Fruit fly (Drosophila melanogaster) whole organism, embryonic: Measurements from ENCODE around the gene CG11597.

Source experiments
- Asciz ChIP-seq: fragments of 200-800 bp; sonication (Bioruptor generic); optimal IDR thresholded peaks from 2 replicates; lab custom pipeline; 2017; ENCODE audit warnings: missing biosample characterization, mild to moderate bottlenecking, missing genetic modification characterization, missing genetic modification reagents
- CG10274 ChIP-seq: fragments of 200-800 bp; sonication (Bioruptor generic); optimal IDR thresholded peaks from 3 replicates; lab custom pipeline; 2017; ENCODE audit warnings: missing biosample characterization, mild to moderate bottlenecking, missing genetic modification characterization
- CG10462 ChIP-seq: fragments of 200-800 bp; sonication (Bioruptor generic); optimal IDR thresholded peaks from 2 replicates; lab custom pipeline; 2016; ENCODE audit warnings: missing biosample characterization, missing genetic modification characterization
- CG12744 ChIP-seq: fragments of 200-800 bp; sonication (Bioruptor generic); optimal IDR thresholded peaks from 2 replicates; lab custom pipeline; 2016; ENCODE audit warnings: missing biosample characterization, missing genetic modification characterization
- CG12769 ChIP-seq: fragments of 200-800 bp; sonication (Bioruptor generic); optimal IDR thresholded peaks from 2 replicates; lab custom pipeline; 2019; ENCODE audit warnings: missing biosample characterization, mild to moderate bottlenecking, missing genetic modification characterization, moderate library complexity
- CG13624 ChIP-seq: fragments of 200-800 bp; sonication (Bioruptor generic); optimal IDR thresholded peaks from 2 replicates; lab custom pipeline; 2016; ENCODE audit warnings: missing biosample characterization, missing genetic modification characterization
- CG14441 ChIP-seq: fragments of 200-800 bp; sonication (Bioruptor generic); IDR thresholded peaks from 2 replicates; pipeline ENCODE4 v1.3.6; 2022; ENCODE audit warnings: missing biosample characterization, missing genetic modification characterization
- CG14667 ChIP-seq: fragments of 200-800 bp; sonication (Bioruptor generic); IDR thresholded peaks from 2 replicates; pipeline ENCODE4 v1.3.6; 2022; ENCODE audit warnings: missing biosample characterization, missing genetic modification characterization
- CG2116 ChIP-seq: fragments of 200-800 bp; sonication (Bioruptor generic); optimal IDR thresholded peaks from 3 replicates; lab custom pipeline; 2018; ENCODE audit warnings: missing biosample characterization, mild to moderate bottlenecking, missing genetic modification characterization
- CG2120 ChIP-seq: fragments of 200-800 bp; sonication (Bioruptor generic); optimal IDR thresholded peaks from 3 replicates; lab custom pipeline; 2016; ENCODE audit warnings: missing biosample characterization, missing genetic modification characterization
- CG2875 ChIP-seq: fragments of 200-800 bp; sonication (Bioruptor generic); optimal IDR thresholded peaks from 2 replicates; lab custom pipeline; 2017; ENCODE audit warnings: missing biosample characterization, mild to moderate bottlenecking, missing genetic modification characterization, missing genetic modification reagents
- CG3163 ChIP-seq: fragments of 200-800 bp; sonication (Bioruptor generic); optimal IDR thresholded peaks from 3 replicates; lab custom pipeline; 2016; ENCODE audit warnings: missing biosample characterization, missing genetic modification characterization
- CG32532 ChIP-seq: fragments of 200-800 bp; sonication (Bioruptor generic); IDR thresholded peaks from 2 replicates; pipeline ENCODE4 v1.3.6; 2022; ENCODE audit warnings: missing biosample characterization, missing genetic modification characterization
- CG3281 ChIP-seq: fragments of 200-800 bp; sonication (Bioruptor generic); optimal IDR thresholded peaks from 3 replicates; lab custom pipeline; 2017; ENCODE audit warnings: missing biosample characterization, mild to moderate bottlenecking, missing genetic modification characterization
- CG6854 ChIP-seq: fragments of 200-800 bp; sonication (Bioruptor generic); optimal IDR thresholded peaks from 3 replicates; lab custom pipeline; 2017; ENCODE audit warnings: missing biosample characterization, mild to moderate bottlenecking, missing genetic modification characterization
- CG7271 ChIP-seq: fragments of 200-800 bp; sonication (Bioruptor generic); optimal IDR thresholded peaks from 2 replicates; lab custom pipeline; 2018; ENCODE audit warnings: missing biosample characterization, mild to moderate bottlenecking, missing genetic modification characterization, moderate library complexity
- CG7839 ChIP-seq: fragments of 200-800 bp; sonication (Bioruptor generic); optimal IDR thresholded peaks from 3 replicates; lab custom pipeline; 2018; ENCODE audit warnings: missing biosample characterization, mild to moderate bottlenecking, missing genetic modification characterization, moderate library complexity
- CG7963 ChIP-seq: fragments of 200-800 bp; sonication (Bioruptor generic); IDR thresholded peaks from 3 replicates; pipeline ENCODE4 v1.3.6; 2022; ENCODE audit warnings: missing biosample characterization, missing genetic modification characterization; ENCODE audit not compliant: partially characterized antibody
- CG9932 ChIP-seq: fragments of 200-800 bp; sonication (Bioruptor generic); IDR thresholded peaks from 2 replicates; pipeline ENCODE4 v1.3.6; 2022; ENCODE audit warnings: missing biosample characterization, missing genetic modification characterization
- CoRest ChIP-seq: fragments of 200-800 bp; sonication (Bioruptor generic); optimal IDR thresholded peaks from 3 replicates; lab custom pipeline; 2018; ENCODE audit warnings: missing biosample characterization, mild to moderate bottlenecking, missing genetic modification characterization, moderate library complexity
- Dref ChIP-seq: fragments of 200-800 bp; sonication (Bioruptor generic); IDR thresholded peaks from 2 replicates; pipeline ENCODE4 v1.3.6; 2022; ENCODE audit warnings: missing biosample characterization, missing genetic modification characterization
- Fer1 ChIP-seq: fragments of 200-800 bp; sonication (Bioruptor generic); optimal IDR thresholded peaks from 2 replicates; lab custom pipeline; 2017; ENCODE audit warnings: missing biosample characterization, mild to moderate bottlenecking, missing genetic modification characterization
- HmgD ChIP-seq: fragments of 200-800 bp; sonication (Bioruptor generic); optimal IDR thresholded peaks from 3 replicates; lab custom pipeline; 2016; ENCODE audit warnings: missing biosample characterization, missing genetic modification characterization
- Hmr ChIP-seq: fragments of 200-800 bp; sonication (Bioruptor generic); optimal IDR thresholded peaks from 3 replicates; lab custom pipeline; 2017; ENCODE audit warnings: mild to moderate bottlenecking, missing biosample characterization, missing genetic modification reagents, missing genetic modification characterization
- Med ChIP-seq: fragments of 200-800 bp; sonication (Bioruptor generic); peaks from one replicate; lab custom pipeline; 2016; ENCODE audit warnings: missing biosample characterization, missing genetic modification characterization, mild to moderate bottlenecking, inconsistent platforms, moderate library complexity
- NC2α ChIP-seq: fragments of 200-800 bp; sonication (Bioruptor generic); optimal IDR thresholded peaks from 2 replicates; lab custom pipeline; 2016; ENCODE audit warnings: missing biosample characterization, missing genetic modification characterization
- NFAT ChIP-seq: fragments of 200-800 bp; sonication (Bioruptor generic); IDR thresholded peaks from 2 replicates; pipeline ENCODE4 v1.3.6; 2022; ENCODE audit warnings: missing biosample characterization, missing genetic modification characterization
- Nf-YB ChIP-seq: fragments of 200-800 bp; sonication (Bioruptor generic); optimal IDR thresholded peaks from 3 replicates; lab custom pipeline; 2019; ENCODE audit warnings: missing biosample characterization, mild to moderate bottlenecking, missing genetic modification characterization, moderate library complexity
- NfI ChIP-seq: fragments of 200-800 bp; sonication (Bioruptor generic); optimal IDR thresholded peaks from 3 replicates; lab custom pipeline; 2018; ENCODE audit warnings: missing biosample characterization, mild to moderate bottlenecking, missing genetic modification characterization, moderate library complexity
- Opbp ChIP-seq: fragments of 200-800 bp; sonication (Bioruptor generic); IDR thresholded peaks from 3 replicates; pipeline ENCODE4 v1.3.6; 2022; ENCODE audit warnings: missing biosample characterization, missing genetic modification characterization; ENCODE audit not compliant: partially characterized antibody
- Poxn ChIP-seq: fragments of 200-800 bp; sonication (Bioruptor generic); IDR thresholded peaks from 2 replicates; pipeline ENCODE4 v1.3.6; 2022; ENCODE audit warnings: missing biosample characterization, missing genetic modification characterization
- Ptx1 ChIP-seq: fragments of 200-800 bp; sonication (Bioruptor generic); IDR thresholded peaks from 2 replicates; pipeline ENCODE4 v1.3.6; 2022; ENCODE audit warnings: missing biosample characterization, missing genetic modification characterization
- Scr ChIP-seq: fragments of 200-800 bp; sonication (Bioruptor generic); IDR thresholded peaks from 2 replicates; pipeline ENCODE4 v1.3.6; 2022; ENCODE audit warnings: missing biosample characterization, missing genetic modification characterization; ENCODE audit not compliant: partially characterized antibody
- chm ChIP-seq: fragments of 200-800 bp; sonication (Bioruptor generic); IDR thresholded peaks from 2 replicates; pipeline ENCODE4 v1.3.6; 2022; ENCODE audit warnings: missing biosample characterization, missing genetic modification characterization
- dimm ChIP-seq: fragments of 200-800 bp; sonication (Bioruptor generic); IDR thresholded peaks from 2 replicates; pipeline ENCODE4 v1.3.6; 2022; ENCODE audit warnings: missing biosample characterization, missing genetic modification characterization
- dmrt99B ChIP-seq: fragments of 200-800 bp; sonication (Bioruptor generic); optimal IDR thresholded peaks from 2 replicates; lab custom pipeline; 2018; ENCODE audit warnings: missing biosample characterization, mild to moderate bottlenecking, missing genetic modification characterization, moderate library complexity
- gem ChIP-seq: fragments of 200-800 bp; sonication (Bioruptor generic); optimal IDR thresholded peaks from 2 replicates; lab custom pipeline; 2019; ENCODE audit warnings: missing biosample characterization, mild to moderate bottlenecking, missing genetic modification characterization, moderate library complexity
- hkb ChIP-seq, 2 experiments: fragments of 200-800 bp in 1 of 2; fragments of >200 bp in 1 of 2; sonication (Bioruptor generic) in 1 of 2; IDR thresholded peaks in 1 of 2; optimal IDR thresholded peaks in 1 of 2; 2 replicates each; pipeline versions ENCODE4 v1.3.6 to Lab custom; 2017 to 2022; ENCODE audit warnings: missing biosample characterization in 1 of 2, missing genetic modification characterization in 1 of 2
- lab ChIP-seq: fragments of 200-800 bp; sonication (Bioruptor generic); optimal IDR thresholded peaks from 3 replicates; lab custom pipeline; 2017; ENCODE audit warnings: missing biosample characterization, missing genetic modification characterization, mild to moderate bottlenecking, moderate library complexity, missing genetic modification reagents
- pb ChIP-seq: fragments of 200-800 bp; sonication (Bioruptor generic); optimal IDR thresholded peaks from 3 replicates; lab custom pipeline; 2016; ENCODE audit warnings: missing biosample characterization, missing genetic modification characterization
- pho ChIP-seq: fragments of 200-800 bp; sonication (Bioruptor generic); optimal IDR thresholded peaks from 2 replicates; lab custom pipeline; 2016; ENCODE audit warnings: missing biosample characterization, missing genetic modification characterization
- sd ChIP-seq: fragments of 200-800 bp; sonication (Bioruptor generic); optimal IDR thresholded peaks from 3 replicates; lab custom pipeline; 2018; ENCODE audit warnings: missing biosample characterization, mild to moderate bottlenecking, missing genetic modification characterization, moderate library complexity
- sisA ChIP-seq: fragments of 200-800 bp; sonication (Bioruptor generic); IDR thresholded peaks from 2 replicates; pipeline ENCODE4 v1.3.6; 2022; ENCODE audit warnings: missing biosample characterization, missing genetic modification characterization
- slbo ChIP-seq: fragments of 200-800 bp; sonication (Bioruptor generic); IDR thresholded peaks from 2 replicates; pipeline ENCODE4 v1.3.6; 2022; ENCODE audit warnings: missing biosample characterization, missing genetic modification characterization
- sqz ChIP-seq: fragments of 200-800 bp; sonication (Bioruptor generic); optimal IDR thresholded peaks from 3 replicates; lab custom pipeline; 2018; ENCODE audit warnings: missing biosample characterization, mild to moderate bottlenecking, missing genetic modification characterization
- stc ChIP-seq: fragments of 200-800 bp; sonication (Bioruptor generic); IDR thresholded peaks from 2 replicates; pipeline ENCODE4 v1.3.6; 2022; ENCODE audit warnings: missing biosample characterization, missing genetic modification characterization
- tgo ChIP-seq: fragments of 200-800 bp; sonication (Bioruptor generic); IDR thresholded peaks from 3 replicates; pipeline ENCODE4 v1.3.6; 2022; ENCODE audit warnings: missing biosample characterization, missing genetic modification characterization

Gene CG11597

dm6 chr3L:11821723-11822445 is at the start of gene CG11597, which contains the start of gene CG5946 (continued):
- TF ChIP-seq NC2α (GFP tag; lab: Kevin White, UChicago) = no peak
- TF ChIP-seq slbo (GFP tag; lab: Robert Waterston, UW) = peak; percentile 60
- TF ChIP-seq CG9932 (GFP tag; lab: Robert Waterston, UW) = peak; percentile 63
- TF ChIP-seq HmgD = no peak
- TF ChIP-seq Opbp (GFP tag; lab: Robert Waterston, UW) = peak; percentile 21; the same call in 1 of the 3 replicates
- no peak for TF ChIP-seq CG10462
- no peak for TF ChIP-seq CG3281
- TF ChIP-seq NFAT (GFP tag; lab: Robert Waterston, UW) = peak; percentile 35; the same call in 1 of the 2 replicates
- no peak for TF ChIP-seq Nf-YB (GFP tag; lab: Kevin White, UChicago)
- TF ChIP-seq Asciz (GFP tag; lab: Kevin White, UChicago) = no peak
- TF ChIP-seq CG7963 = no peak
- TF ChIP-seq Ptx1 = no peak
- TF ChIP-seq CG3163 (GFP tag; lab: Kevin White, UChicago) = peak; percentile 68
- no peak for TF ChIP-seq pb (GFP tag; lab: Kevin White, UChicago)
- no peak for TF ChIP-seq CoRest
- peak; percentile 13 for TF ChIP-seq CG2116 (GFP tag; lab: Kevin White, UChicago)
- no peak for TF ChIP-seq hkb (optimal IDR thresholded peaks at IDR 0.05; lab: Kevin White, UChicago)
- no peak for TF ChIP-seq hkb (GFP tag; IDR thresholded peaks at IDR 0.05; lab: Robert Waterston, UW)
- peak; percentile 4 for TF ChIP-seq sd (tag; lab: Kevin White, UChicago)

- TF ChIP-seq CG14667 = no peak
- TF ChIP-seq chm = no peak
- TF ChIP-seq, all 482 proteins: peak for 0
Observed at dm6 chr3L:11871205-11871604, 49.1 kb upstream of the CG11597 start, which contains the start of gene CG5906. Gene CG5906, minus strand, starts transcription at chr3L:11871305.

dm6 chr3L:11869328-11869727 is 47.3 kb upstream of the CG11597 start:
- TF ChIP-seq dimm (no peak), Fer1 (GFP tag; lab: Kevin White, UChicago) (peak; percentile 36), sd (tag; lab: Kevin White, UChicago) (no peak), CG13624 (GFP tag; lab: Kevin White, UChicago) (no peak), lab (peak; percentile 39), CG2120 (peak; percentile 58), Dref (GFP tag; lab: Robert Waterston, UW) (no peak), CG12769 (tag; lab: Kevin White, UChicago) (peak; percentile 51), CG14441 (GFP tag; lab: Robert Waterston, UW) (peak; percentile 11; the same call in 1 of the 2 replicates), sisA (GFP tag; lab: Robert Waterston, UW) (no peak), dmrt99B (tag; lab: Kevin White, UChicago) (peak; percentile 11), sqz (no peak), CG32532 (GFP tag; lab: Robert Waterston, UW) (peak; percentile 40; the same call in 1 of the 2 replicates), tgo (GFP tag; lab: Robert Waterston, UW) (no peak), gem (tag; lab: Kevin White, UChicago) (peak; percentile 30), CG10274 (GFP tag; lab: Kevin White, UChicago) (no peak), slbo (GFP tag; lab: Robert Waterston, UW) (peak; percentile 55), Med (GFP tag; lab: Kevin White, UChicago) (no peak), CG2875 (GFP tag; lab: Kevin White, UChicago) (no peak), Hmr (GFP tag; lab: Kevin White, UChicago) (peak; percentile 44), NfI (GFP tag; lab: Kevin White, UChicago) (peak; percentile 3), Poxn (GFP tag; lab: Robert Waterston, UW) (no peak), CG6854 (GFP tag; lab: Kevin White, UChicago) (no peak), CG7839 (tag; lab: Kevin White, UChicago) (peak; percentile 15), CG12744 (GFP tag; lab: Kevin White, UChicago) (no peak), stc (GFP tag; lab: Robert Waterston, UW) (no peak), CG7271 (tag; lab: Kevin White, UChicago) (no peak), pho (GFP tag; lab: Kevin White, UChicago) (no peak), Scr (GFP tag; lab: Robert Waterston, UW) (no peak)
